Fruit fly (Drosophila melanogaster) whole organism, embryonic: ENCODE measurements around the gene mRpL15.

ENCODE experiments used
- CG10959 ChIP-seq: fragments of 200-800 bp; sonication (Bioruptor generic); IDR thresholded peaks from 2 replicates; pipeline ENCODE4 v1.3.6; 2022; ENCODE audit warnings: missing biosample characterization, missing genetic modification characterization
- CG11695 ChIP-seq: fragments of 200-800 bp; sonication (Bioruptor generic); IDR thresholded peaks from 3 replicates; pipeline ENCODE4 v1.3.6; 2022; ENCODE audit warnings: missing biosample characterization, missing genetic modification characterization
- CG12391 ChIP-seq: fragments of 200-800 bp; sonication (Bioruptor generic); optimal IDR thresholded peaks from 3 replicates; lab custom pipeline; 2018; ENCODE audit warnings: missing biosample characterization, mild to moderate bottlenecking, missing genetic modification characterization, moderate library complexity
- CG15696 ChIP-seq: fragments of 200-800 bp; sonication (Bioruptor generic); optimal IDR thresholded peaks from 2 replicates; lab custom pipeline; 2019; ENCODE audit warnings: missing biosample characterization, mild to moderate bottlenecking, missing genetic modification characterization, moderate library complexity
- CG17385 ChIP-seq: fragments of 200-800 bp; sonication (Bioruptor generic); optimal IDR thresholded peaks from 3 replicates; lab custom pipeline; 2018; ENCODE audit warnings: missing biosample characterization, mild to moderate bottlenecking, missing genetic modification characterization
- CG17829 ChIP-seq: fragments of 200-800 bp; optimal IDR thresholded peaks from 2 replicates; lab custom pipeline; 2019; ENCODE audit warnings: missing biosample characterization, mild to moderate bottlenecking, missing genetic modification characterization, moderate library complexity
- CG2116 ChIP-seq: fragments of 200-800 bp; sonication (Bioruptor generic); optimal IDR thresholded peaks from 3 replicates; lab custom pipeline; 2018; ENCODE audit warnings: missing biosample characterization, mild to moderate bottlenecking, missing genetic modification characterization
- CG30431 ChIP-seq: fragments of 200-800 bp; sonication (Bioruptor generic); optimal IDR thresholded peaks from 2 replicates; lab custom pipeline; 2017; ENCODE audit warnings: missing biosample characterization, missing genetic modification characterization
- CG4404 ChIP-seq: fragments of 200-800 bp; sonication (Bioruptor generic); IDR thresholded peaks from 2 replicates; pipeline ENCODE4 v1.3.6; 2022; ENCODE audit warnings: missing biosample characterization, missing genetic modification characterization
- CG8290 ChIP-seq, 3 experiments: fragments of 200-800 bp; sonication (Bioruptor generic); optimal IDR thresholded peaks; 2 replicates each; lab custom pipeline; 2016 to 2019; ENCODE audit warnings: missing biosample characterization in 3 of 3, missing genetic modification characterization in 3 of 3, mild to moderate bottlenecking in 2 of 3, moderate library complexity in 1 of 3
- Chrac-16 ChIP-seq: fragments of 200-800 bp; sonication (Bioruptor generic); optimal IDR thresholded peaks from 3 replicates; lab custom pipeline; 2016; ENCODE audit warnings: missing biosample characterization, missing genetic modification characterization
- Elba2 ChIP-seq: fragments of 200-800 bp; sonication (Bioruptor generic); optimal IDR thresholded peaks from 3 replicates; lab custom pipeline; 2016; ENCODE audit warnings: missing biosample characterization, missing genetic modification characterization
- Hand ChIP-seq: fragments of 200-800 bp; sonication (Bioruptor generic); optimal IDR thresholded peaks from 2 replicates; lab custom pipeline; 2017; ENCODE audit warnings: mild to moderate bottlenecking, missing biosample characterization, missing genetic modification reagents, missing genetic modification characterization
- Mad ChIP-seq: fragments of 200-800 bp; sonication (Bioruptor generic); optimal IDR thresholded peaks from 2 replicates; lab custom pipeline; 2016; ENCODE audit warnings: missing biosample characterization, missing genetic modification characterization
- NC2β ChIP-seq: fragments of 200-800 bp; sonication (Bioruptor generic); optimal IDR thresholded peaks from 2 replicates; lab custom pipeline; 2016; ENCODE audit warnings: missing biosample characterization, missing genetic modification characterization
- Neu2 ChIP-seq: fragments of 200-800 bp; sonication (Bioruptor generic); optimal IDR thresholded peaks from 3 replicates; lab custom pipeline; 2016; ENCODE audit warnings: missing biosample characterization, missing genetic modification characterization, borderline replicate concordance
- Side ChIP-seq: fragments of 200-800 bp; sonication (Bioruptor generic); optimal IDR thresholded peaks from 2 replicates; lab custom pipeline; 2016; ENCODE audit warnings: missing biosample characterization, missing genetic modification characterization
- Ssrp ChIP-seq: fragments of 200-800 bp; sonication (Bioruptor generic); optimal IDR thresholded peaks from 2 replicates; lab custom pipeline; 2018; ENCODE audit warnings: missing biosample characterization, mild to moderate bottlenecking, missing genetic modification characterization, moderate library complexity
- Trl ChIP-seq, 3 experiments: fragments of >200 bp in 2 of 3; fragments of 200-800 bp in 1 of 3; sonication (Bioruptor generic) in 1 of 3; optimal IDR thresholded peaks; 2 replicates in 1 of 3; 3 replicates in 2 of 3; lab custom pipeline; 2016 to 2017; ENCODE audit warnings: missing biosample characterization in 1 of 3, missing genetic modification characterization in 1 of 3
- Usf ChIP-seq: fragments of 200-800 bp; sonication (Bioruptor generic); optimal IDR thresholded peaks from 2 replicates; lab custom pipeline; 2017; ENCODE audit warnings: missing genotype, missing biosample characterization, missing genetic modification characterization
- Xrp1 ChIP-seq: fragments of 200-800 bp; sonication (Bioruptor generic); IDR thresholded peaks from 2 replicates; pipeline ENCODE4 v1.3.6; 2022; ENCODE audit warnings: missing biosample characterization, missing genetic modification characterization
- ac ChIP-seq: fragments of 200-800 bp; sonication (Bioruptor generic); optimal IDR thresholded peaks from 3 replicates; lab custom pipeline; 2017; ENCODE audit warnings: missing biosample characterization, mild to moderate bottlenecking, missing genetic modification characterization
- amos ChIP-seq: fragments of 200-800 bp; sonication (Bioruptor generic); IDR thresholded peaks from 2 replicates; pipeline ENCODE4 v1.3.6; 2022; ENCODE audit warnings: missing biosample characterization, missing genetic modification characterization; ENCODE audit not compliant: partially characterized antibody
- corto ChIP-seq: fragments of 200-800 bp; sonication (Bioruptor generic); optimal IDR thresholded peaks from 2 replicates; lab custom pipeline; 2016; ENCODE audit warnings: missing biosample characterization, mild to moderate bottlenecking, missing genetic modification characterization, moderate library complexity
- dpn ChIP-seq, 2 experiments: fragments of 200-800 bp; sonication (Bioruptor generic); optimal IDR thresholded peaks; 3 replicates each; lab custom pipeline; 2016; ENCODE audit warnings: missing biosample characterization in 2 of 2, missing genetic modification characterization in 2 of 2
- gem ChIP-seq: fragments of 200-800 bp; sonication (Bioruptor generic); optimal IDR thresholded peaks from 2 replicates; lab custom pipeline; 2019; ENCODE audit warnings: missing biosample characterization, mild to moderate bottlenecking, missing genetic modification characterization, moderate library complexity
- ken ChIP-seq: fragments of 200-800 bp; sonication (Bioruptor generic); IDR thresholded peaks from 3 replicates; pipeline ENCODE4 v1.3.6; 2022; ENCODE audit warnings: missing biosample characterization, missing genetic modification characterization
- lbe ChIP-seq: fragments of 200-800 bp; sonication (Bioruptor generic); optimal IDR thresholded peaks from 2 replicates; lab custom pipeline; 2016; ENCODE audit warnings: missing biosample characterization, mild to moderate bottlenecking, missing genetic modification characterization
- lmd ChIP-seq: fragments of 200-800 bp; sonication (Bioruptor generic); IDR thresholded peaks from 2 replicates; pipeline ENCODE4 v1.3.6; 2022; ENCODE audit warnings: missing biosample characterization, missing genetic modification characterization
- lola ChIP-seq, 3 experiments: fragments of >200 bp in 2 of 3; fragments of 200-800 bp in 1 of 3; sonication (Bioruptor generic) in 1 of 3; optimal IDR thresholded peaks; 2 replicates each; lab custom pipeline; 2017 to 2019; ENCODE audit warnings: missing biosample characterization in 3 of 3, missing genetic modification characterization in 3 of 3, mild to moderate bottlenecking in 1 of 3, moderate library complexity in 1 of 3
- nau ChIP-seq: fragments of 200-800 bp; sonication (Bioruptor generic); optimal IDR thresholded peaks from 3 replicates; lab custom pipeline; 2017; ENCODE audit warnings: missing biosample characterization, mild to moderate bottlenecking, missing genetic modification characterization, missing genetic modification reagents
- prd ChIP-seq, 3 experiments: fragments of >200 bp in 2 of 3; fragments of 200-800 bp in 1 of 3; sonication (Bioruptor generic) in 1 of 3; optimal IDR thresholded peaks in 2 of 3; IDR thresholded peaks in 1 of 3; 2 replicates in 2 of 3; 3 replicates in 1 of 3; pipeline versions ENCODE4 v1.3.6 to Lab custom; 2017 to 2022; ENCODE audit warnings: missing biosample characterization in 1 of 3, missing genetic modification characterization in 1 of 3
- row ChIP-seq: fragments of 200-800 bp; sonication (Bioruptor generic); IDR thresholded peaks from 3 replicates; pipeline ENCODE4 v1.3.6; 2022; ENCODE audit warnings: missing biosample characterization, missing genetic modification characterization
- sc ChIP-seq, 3 experiments: fragments of >200 bp in 2 of 3; fragments of 200-800 bp in 1 of 3; sonication (Bioruptor generic) in 1 of 3; optimal IDR thresholded peaks; 2 replicates in 2 of 3; 3 replicates in 1 of 3; lab custom pipeline; 2017; ENCODE audit warnings: mild to moderate bottlenecking in 1 of 3, missing biosample characterization in 1 of 3, missing genetic modification characterization in 1 of 3, missing genetic modification reagents in 1 of 3
- sens ChIP-seq: fragments of 200-800 bp; sonication (Bioruptor generic); peaks from one replicate; lab custom pipeline; 2016; ENCODE audit warnings: missing biosample characterization, missing genetic modification characterization
- twi ChIP-seq: fragments of 200-800 bp; optimal IDR thresholded peaks from 2 replicates; lab custom pipeline; 2019; ENCODE audit warnings: missing biosample characterization, mild to moderate bottlenecking, missing genetic modification characterization, moderate library complexity
- unpg ChIP-seq: fragments of 200-800 bp; sonication (Bioruptor generic); optimal IDR thresholded peaks from 3 replicates; lab custom pipeline; 2018; ENCODE audit warnings: missing biosample characterization, mild to moderate bottlenecking, missing genetic modification characterization, moderate library complexity
- zen ChIP-seq: fragments of 200-800 bp; sonication (Bioruptor generic); optimal IDR thresholded peaks from 3 replicates; lab custom pipeline; 2018; ENCODE audit warnings: missing biosample characterization, mild to moderate bottlenecking, missing genetic modification characterization, moderate library complexity

Gene mRpL15

dm6 chr3L:20402665-20403492 is 33.1 kb downstream of the mRpL15 start (continued):
- TF ChIP-seq dpn (GFP tag; optimal IDR thresholded peaks at IDR 0.05; lab: Kevin White, UChicago), result peak in 1 of 2 experiments; percentile 5
- peak; percentile 76 for TF ChIP-seq Neu2
- TF ChIP-seq CG11695 (GFP tag; lab: Robert Waterston, UW), result 0 out of 3 replicates have a peak, but pooled peaks have one; percentile 27
- no peak for TF ChIP-seq prd (optimal IDR thresholded peaks at IDR 0.05; lab: Kevin White, UChicago)
- TF ChIP-seq prd (GFP tag; IDR thresholded peaks at IDR 0.05; lab: Robert Waterston, UW), result peak; percentile 84
- peak; percentile 5 for TF ChIP-seq Chrac-16 (GFP tag; lab: Kevin White, UChicago)
- TF ChIP-seq CG30431 (GFP tag; lab: Kevin White, UChicago), result peak; percentile 30
- TF ChIP-seq zen (tag; lab: Kevin White, UChicago), result peak; percentile 93
- peak; percentile 27 for TF ChIP-seq unpg (GFP tag; lab: Kevin White, UChicago)
- peak; percentile 29 for TF ChIP-seq CG8290 (GFP tag; optimal IDR thresholded peaks at IDR 0.05; lab: Kevin White, UChicago)
- peak in 1 of 2 experiments; percentile 19 for TF ChIP-seq CG8290 (tag; optimal IDR thresholded peaks at IDR 0.05; lab: Kevin White, UChicago)
- TF ChIP-seq Mad (GFP tag; lab: Kevin White, UChicago), result peak; percentile 23
- peak; percentile 66 for TF ChIP-seq CG2116 (GFP tag; lab: Kevin White, UChicago)
- peak; percentile 54 for TF ChIP-seq Elba2 (GFP tag; lab: Kevin White, UChicago)
- TF ChIP-seq Trl (optimal IDR thresholded peaks at IDR 0.05; lab: Kevin White, UChicago), result no peak
- peak; percentile 7 for TF ChIP-seq Trl (GFP tag; optimal IDR thresholded peaks at IDR 0.05; lab: Kevin White, UChicago)
- no peak for TF ChIP-seq sc (optimal IDR thresholded peaks at IDR 0.05; lab: Kevin White, UChicago)
- TF ChIP-seq sc (GFP tag; optimal IDR thresholded peaks at IDR 0.05; lab: Kevin White, UChicago), result peak; percentile 50
- peak; percentile 66 for TF ChIP-seq CG17829 (tag; lab: Kevin White, UChicago)
- peak; percentile 44 for TF ChIP-seq Usf (GFP tag; lab: Kevin White, UChicago)
- peak; percentile 57 for TF ChIP-seq corto (GFP tag; lab: Kevin White, UChicago)
- TF ChIP-seq CG17385 (GFP tag; lab: Kevin White, UChicago), result peak; percentile 54
- peak; percentile 85 for TF ChIP-seq twi
- TF ChIP-seq Ssrp (tag; lab: Kevin White, UChicago), result peak; percentile 39
- peak in 1 of 3 experiments; percentile 83 for TF ChIP-seq lola (GFP tag; optimal IDR thresholded peaks at IDR 0.05; lab: Kevin White, UChicago)
- no peak for TF ChIP-seq Side
- TF ChIP-seq Xrp1 (GFP tag; lab: Robert Waterston, UW), result peak; percentile 76
- peak; percentile 54 for TF ChIP-seq row (GFP tag; lab: Robert Waterston, UW)
- peak; percentile 28; the same call in 1 of the 2 replicates for TF ChIP-seq lmd (GFP tag; lab: Robert Waterston, UW)
- no peak for TF ChIP-seq nau (GFP tag; lab: Kevin White, UChicago)
- peak; percentile 95 for TF ChIP-seq CG15696 (tag; lab: Kevin White, UChicago)
- peak; percentile 89 for TF ChIP-seq sens (GFP tag; lab: Kevin White, UChicago)
- TF ChIP-seq gem, result peak; percentile 64
- 0 out of 2 replicates have a peak, but pooled peaks have one; percentile 66 for TF ChIP-seq CG10959
- TF ChIP-seq NC2β (GFP tag; lab: Kevin White, UChicago), result peak; percentile 51
- peak; percentile 54 for TF ChIP-seq lbe (GFP tag; lab: Kevin White, UChicago)
- peak; percentile 60 for TF ChIP-seq CG12391
- TF ChIP-seq Hand (GFP tag; lab: Kevin White, UChicago), result no peak
- 0 out of 3 replicates have a peak, but pooled peaks have one; percentile 13 for TF ChIP-seq ken (GFP tag; lab: Robert Waterston, UW)
- TF ChIP-seq amos (GFP tag; lab: Robert Waterston, UW), result 0 out of 2 replicates have a peak, but pooled peaks have one; percentile 39
- TF ChIP-seq CG4404 (GFP tag; lab: Robert Waterston, UW), result peak; percentile 87
- peak; percentile 99 for TF ChIP-seq ac
- TF ChIP-seq, all 482 proteins: peak for 104
